Worm (Caenorhabditis elegans) whole organism, midembryonic: ENCODE data around the gene nep-2.

ENCODE experiments used
- T22C8.4 ChIP-seq: fragments of 200-800 bp; sonication (Bioruptor generic); IDR thresholded peaks from 2 replicates; pipeline ENCODE4 v1.3.6; 2022; ENCODE audit warnings: missing genetic modification characterization, missing compliant biosample characterization
- cog-1 ChIP-seq: sonication (generic microtip); optimal IDR thresholded peaks from 2 replicates; lab custom pipeline; 2016; ENCODE audit warnings: missing genetic modification characterization, missing compliant biosample characterization
- klf-2 ChIP-seq: fragments of 200-800 bp; sonication (Bioruptor generic); conservative IDR thresholded peaks from 2 replicates; pipeline ENCODE4 v1.3.6; 2022; ENCODE audit warnings: missing genetic modification reagents, missing genetic modification characterization, missing compliant biosample characterization
- med-1 ChIP-seq: sonication (generic microtip); optimal IDR thresholded peaks from 2 replicates; lab custom pipeline; 2017; ENCODE audit warnings: missing genetic modification characterization, mild to moderate bottlenecking, missing compliant biosample characterization, antibody characterized with exemption, missing genetic modification reagents; ENCODE audit not compliant: insufficient read depth
- ztf-23 ChIP-seq: fragments of 200-800 bp; sonication (Bioruptor generic); IDR thresholded peaks from 2 replicates; pipeline ENCODE4 v1.3.6; 2022; ENCODE audit warnings: missing genetic modification reagents, missing genetic modification characterization, missing compliant biosample characterization

DNA sequence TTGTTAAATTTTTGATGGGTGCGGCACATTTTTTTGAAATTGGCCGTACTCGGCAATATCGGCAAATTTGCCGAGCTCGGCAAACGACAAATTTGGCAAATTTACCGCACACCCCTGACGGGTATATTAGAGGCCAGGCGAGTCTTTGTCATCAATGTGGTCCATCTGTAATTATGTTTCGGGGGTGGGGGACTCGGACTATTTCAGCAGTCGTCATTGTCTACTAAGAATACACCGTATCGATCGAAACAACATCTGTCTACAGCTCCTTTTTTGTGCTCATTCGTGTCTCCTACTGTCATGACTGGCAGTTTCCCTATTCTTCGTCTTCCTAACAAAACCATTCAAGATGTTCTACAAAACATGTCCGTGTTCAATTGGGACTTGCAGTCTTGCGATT is 40.8 kb upstream of the nep-2 start, which contains the start of gene F08D12.15:
- TF ChIP-seq klf-2 (0 out of 2 replicates have a peak, but pooled peaks have one; percentile 5), cog-1 (tag; lab: Kevin White, UChicago) (no peak), med-1 (GFP tag; lab: Kevin White, UChicago) (no peak), T22C8.4 (GFP tag; lab: Robert Waterston, UW) (no peak), ztf-23 (GFP tag; lab: Robert Waterston, UW) (no peak)
